Fruit fly (Drosophila melanogaster): ENCODE results near the gene Traf6.

Gene Traf6

DNA sequence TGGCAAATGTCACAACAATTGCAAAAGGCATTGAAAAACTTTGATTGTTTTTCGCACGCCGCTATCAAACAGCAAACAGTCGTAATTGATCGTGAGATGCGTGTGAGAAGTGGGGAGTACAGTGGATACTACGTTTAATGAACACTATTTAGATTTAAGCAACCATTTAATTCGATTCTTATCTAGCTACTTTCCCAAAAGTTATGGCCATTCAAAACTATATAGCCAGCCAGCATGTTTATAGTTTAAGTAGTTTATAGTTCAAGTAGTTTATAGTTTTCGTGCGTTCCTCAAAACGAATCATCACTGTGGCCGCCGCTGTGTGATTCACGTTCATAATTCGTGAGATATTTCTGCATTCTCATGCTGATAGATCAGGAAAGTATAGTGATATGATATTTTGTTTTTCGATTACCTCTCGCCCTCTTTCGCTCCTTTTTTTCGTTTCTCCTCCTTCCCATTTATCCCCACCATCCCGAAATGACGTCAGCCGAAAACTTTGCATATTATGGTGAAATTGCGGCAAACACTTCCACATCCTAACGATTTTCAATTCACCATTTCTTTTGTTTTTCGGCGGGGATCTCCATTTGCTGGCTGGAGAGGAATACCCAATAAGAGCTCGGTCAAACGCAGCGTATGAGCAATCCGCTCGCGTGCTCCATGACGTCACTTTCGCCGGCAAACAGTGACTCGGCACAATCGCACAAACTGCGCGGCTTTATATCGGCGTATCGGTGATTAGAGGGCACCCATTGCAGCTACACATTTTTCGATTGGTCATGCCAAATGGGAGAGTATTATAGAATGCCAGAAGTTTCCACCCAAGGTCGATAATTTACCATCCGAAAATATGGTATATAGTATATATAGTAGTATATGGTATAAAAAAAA, 43.6 kb downstream of the Traf6 start (continued):
- TF ChIP-seq dan (GFP tag; IDR thresholded peaks at IDR 0.05) (no peak), CG9932 (GFP tag; IDR thresholded peaks at IDR 0.05) (peak; percentile 74), HHEX (GFP tag; optimal IDR thresholded peaks at IDR 0.05) (peak; percentile 66), Mrtf (GFP tag; IDR thresholded peaks at IDR 0.05) (0 out of 3 replicates have a peak, but pooled peaks have one; percentile 29), cwo (GFP tag; optimal IDR thresholded peaks at IDR 0.05) (peak; percentile 73), CG17385 (GFP tag; optimal IDR thresholded peaks at IDR 0.05) (peak; percentile 55), Dref (GFP tag; IDR thresholded peaks at IDR 0.05) (no peak), fu2 (GFP tag; optimal IDR thresholded peaks at IDR 0.05) (peak; percentile 36), Hmr (GFP tag; optimal IDR thresholded peaks at IDR 0.05) (peak; percentile 84), Oli (tag; optimal IDR thresholded peaks at IDR 0.05) (peak; percentile 41), CG6813 (GFP tag; optimal IDR thresholded peaks at IDR 0.05) (peak; percentile 54), CG10462 (GFP tag; optimal IDR thresholded peaks at IDR 0.05) (no peak), D19A (tag; optimal IDR thresholded peaks at IDR 0.05) (peak; percentile 11), Trl (optimal IDR thresholded peaks at IDR 0.05) (no peak), Trl (GFP tag; optimal IDR thresholded peaks at IDR 0.05) (peak; percentile 11), MTF-1 (GFP tag; optimal IDR thresholded peaks at IDR 0.05; ENCODE audit: borderline replicate concordance) (no peak), CG6765 (GFP tag; optimal IDR thresholded peaks at IDR 0.05) (no peak), bcd (GFP tag; optimal IDR thresholded peaks at IDR 0.05) (peak; percentile 44), fd64A (GFP tag; optimal IDR thresholded peaks at IDR 0.05) (no peak), CG15073 (GFP tag; optimal IDR thresholded peaks at IDR 0.05) (no peak), CG9437 (GFP tag; optimal IDR thresholded peaks at IDR 0.05) (no peak), ab (GFP tag; optimal IDR thresholded peaks at IDR 0.05) (no peak), CG9797 (GFP tag; optimal IDR thresholded peaks at IDR 0.05) (no peak), zfh2 (GFP tag; optimal IDR thresholded peaks at IDR 0.05) (peak; percentile 78), fd102C (GFP tag; optimal IDR thresholded peaks at IDR 0.05) (no peak), ci (GFP tag; IDR thresholded peaks at IDR 0.05) (no peak), CG3995 (GFP tag; optimal IDR thresholded peaks at IDR 0.05) (peak; percentile 7), grn (GFP tag; optimal IDR thresholded peaks at IDR 0.05) (no peak), Ravus (GFP tag; IDR thresholded peaks at IDR 0.05) (no peak; the same call in 1 of the 2 replicates), Sry-β (GFP tag; optimal IDR thresholded peaks at IDR 0.05) (no peak), kay (GFP tag; optimal IDR thresholded peaks at IDR 0.05) (no peak), Sin3A (optimal IDR thresholded peaks at IDR 0.05) (no peak), CG13287 (GFP tag; IDR thresholded peaks at IDR 0.05; ENCODE audit: partially characterized antibody) (no peak), bab2 (GFP tag; optimal IDR thresholded peaks at IDR 0.05) (peak; percentile 52), Dp (GFP tag; optimal IDR thresholded peaks at IDR 0.05) (no peak), tup (GFP tag; optimal IDR thresholded peaks at IDR 0.05) (peak; percentile 6), luna (GFP tag; optimal IDR thresholded peaks at IDR 0.05) (peak; percentile 18), NC2β (GFP tag; optimal IDR thresholded peaks at IDR 0.05) (no peak), CG17359 (tag; optimal IDR thresholded peaks at IDR 0.05) (peak; percentile 59), CG3847 (GFP tag; IDR thresholded peaks at IDR 0.05) (peak; percentile 43; the same call in 1 of the 2 replicates), CG9609 (GFP tag; optimal IDR thresholded peaks at IDR 0.05) (no peak), Six4 (GFP tag; optimal IDR thresholded peaks at IDR 0.05) (no peak), CG18764 (GFP tag; optimal IDR thresholded peaks at IDR 0.05) (no peak), Max (GFP tag; optimal IDR thresholded peaks at IDR 0.05) (no peak), Optix (GFP tag; IDR thresholded peaks at IDR 0.05) (no peak), CG32772 (GFP tag; IDR thresholded peaks at IDR 0.05) (0 out of 2 replicates have a peak, but pooled peaks have one; percentile 43), CG16815 (GFP tag; optimal IDR thresholded peaks at IDR 0.05) (no peak), vvl (GFP tag; IDR thresholded peaks at IDR 0.05) (peak; percentile 56; the same call in 1 of the 2 replicates), H2.0 (GFP tag; IDR thresholded peaks at IDR 0.05) (peak; percentile 30; the same call in 1 of the 2 replicates), tna (GFP tag; IDR thresholded peaks at IDR 0.05; ENCODE audit: partially characterized antibody) (no peak)

Data from whole organism, embryonic.